Fruit fly (Drosophila melanogaster) whole organism, wandering third instar larva: Measurements from ENCODE around the gene kumpel.

Experiments
- CG32264 ChIP-seq: fragments of 200-800 bp; sonication (Bioruptor generic); optimal IDR thresholded peaks from 2 replicates; lab custom pipeline; 2016; ENCODE audit warnings: missing biosample characterization, missing genetic modification characterization
- CG9705 ChIP-seq: fragments of 200-800 bp; sonication (Bioruptor generic); optimal IDR thresholded peaks from 2 replicates; lab custom pipeline; 2018; ENCODE audit warnings: missing biosample characterization, mild to moderate bottlenecking, missing genetic modification characterization
- Hr78 ChIP-seq: fragments of >200 bp; optimal IDR thresholded peaks from 2 replicates; lab custom pipeline; 2017; ENCODE audit warnings: missing biosample characterization, missing genetic modification characterization
- Hr83 ChIP-seq: fragments of 200-300 bp; sonication (Bioruptor generic); optimal IDR thresholded peaks from 2 replicates; lab custom pipeline; 2016; ENCODE audit warnings: missing biosample characterization, mild to moderate bottlenecking, missing genetic modification characterization, moderate library complexity; ENCODE audit not compliant: poor library complexity, severe bottlenecking
- OdsH ChIP-seq: fragments of 200-800 bp; sonication (Bioruptor generic); optimal IDR thresholded peaks from 2 replicates; lab custom pipeline; 2016; ENCODE audit warnings: missing biosample characterization, mild to moderate bottlenecking, missing genetic modification characterization
- Rel ChIP-seq, 2 experiments: fragments of 200-800 bp; sonication (Bioruptor generic) in 1 of 2; optimal IDR thresholded peaks; 2 replicates in 1 of 2; 3 replicates in 1 of 2; lab custom pipeline; 2016 to 2019; ENCODE audit warnings: mild to moderate bottlenecking in 2 of 2, missing biosample characterization in 2 of 2, missing genetic modification characterization in 2 of 2, moderate library complexity in 1 of 2
- dl ChIP-seq, 2 experiments: fragments of 175-275, 200-275 bp in 1 of 2; fragments of 200-275 bp in 1 of 2; sonication (Bioruptor generic); optimal IDR thresholded peaks; lab custom pipeline; 2018; ENCODE audit warnings: mild to moderate bottlenecking in 2 of 2, missing biosample characterization in 2 of 2, missing genetic modification characterization in 2 of 2, moderate library complexity in 2 of 2; ENCODE audit not compliant: partially characterized antibody in 2 of 2, insufficient read depth in 1 of 2
- fru ChIP-seq: fragments of 200-800 bp; sonication (Bioruptor generic); optimal IDR thresholded peaks from 3 replicates; lab custom pipeline; 2016; ENCODE audit warnings: missing biosample characterization, mild to moderate bottlenecking, missing genetic modification characterization
- lola ChIP-seq: fragments of >200 bp; optimal IDR thresholded peaks from 2 replicates; lab custom pipeline; 2017; ENCODE audit warnings: missing biosample characterization, missing genetic modification characterization
- pan ChIP-seq: fragments of >200 bp; optimal IDR thresholded peaks from 2 replicates; lab custom pipeline; 2017
- psq ChIP-seq: fragments of 200-800 bp; sonication (Bioruptor generic); optimal IDR thresholded peaks from 3 replicates; lab custom pipeline; 2017; ENCODE audit warnings: missing biosample characterization, mild to moderate bottlenecking, missing genetic modification characterization, moderate library complexity
- woc ChIP-seq: sonication (Bioruptor generic); optimal IDR thresholded peaks from 2 replicates; lab custom pipeline; 2016; ENCODE audit warnings: missing biosample characterization, mild to moderate bottlenecking, missing genetic modification characterization

- TF ChIP-seq Hr83 (GFP tag; lab: Kevin White, UChicago) (no peak), lola (GFP tag; lab: Kevin White, UChicago) (no peak), CG32264 (GFP tag; lab: Kevin White, UChicago) (no peak), fru (GFP tag; lab: Kevin White, UChicago) (no peak), woc (GFP tag; lab: Kevin White, UChicago) (no peak), psq (GFP tag; lab: Kevin White, UChicago) (no peak), pan (lab: Kevin White, UChicago) (no peak), OdsH (GFP tag; lab: Kevin White, UChicago) (no peak), Rel (GFP tag; optimal IDR thresholded peaks at IDR 0.05; lab: Kevin White, UChicago) (no peak), Rel (tag; optimal IDR thresholded peaks at IDR 0.05; lab: Kevin White, UChicago) (no peak), CG9705 (GFP tag; lab: Kevin White, UChicago) (no peak), Hr78 (no peak), dl (GFP tag; optimal IDR thresholded peaks at IDR 0.05; lab: Kevin White, UChicago; ENCODE audit: insufficient read depth in 1 of 2, partially characterized antibody in 2 of 2) (no peak)
These were observed 49.3 kb downstream of the kumpel start, which contains the start of gene CCAP-R for dm6 chr3R:25956092-25956491.
